Fruit fly (Drosophila melanogaster): ENCODE measurements around the gene Cortactin.

Gene Cortactin

dm6 chr3R:21064000-21064924 lies at the start of gene Cortactin:
Gene Cortactin (minus strand): TSS chr3R:21064471.
- TF ChIP-seq CG17801 (GFP tag; optimal IDR thresholded peaks at IDR 0.05; ENCODE audit: partially characterized antibody): no peak

- TF ChIP-seq CG17801 (GFP tag; optimal IDR thresholded peaks at IDR 0.05; ENCODE audit: partially characterized antibody): peak; percentile 71
Observed at dm6 chr3R:21112742-21113465, 48.6 kb upstream of the Cortactin start.

- peak; percentile 45 for TF ChIP-seq CG17801 (GFP tag; optimal IDR thresholded peaks at IDR 0.05; ENCODE audit: partially characterized antibody)
Observed at dm6 chr3R:21111964-21112740, 47.9 kb upstream of the Cortactin start.

- TF ChIP-seq CG17801 (GFP tag; optimal IDR thresholded peaks at IDR 0.05; ENCODE audit: partially characterized antibody): peak; percentile 76
Observed at dm6 chr3R:21111046-21111480, 46.8 kb upstream of the Cortactin start, which contains the start of gene Rab11. Gene Rab11 (plus strand): TSS chr3R:21111408.

dm6 chr3R:21109712-21110111 lies 45.4 kb upstream of the Cortactin start:
- no peak for TF ChIP-seq CG17801 (GFP tag; optimal IDR thresholded peaks at IDR 0.05; ENCODE audit: partially characterized antibody)

dm6 chr3R:21107907-21108591 lies 43.8 kb upstream of the Cortactin start, which contains the start of the genes Sec15 and rtet:
Gene Sec15 (minus strand): TSS chr3R:21107972.
Gene rtet (plus strand): TSS chr3R:21108446.
- peak; percentile 73 for TF ChIP-seq CG17801 (GFP tag; optimal IDR thresholded peaks at IDR 0.05; ENCODE audit: partially characterized antibody)

- no peak for TF ChIP-seq CG17801 (GFP tag; optimal IDR thresholded peaks at IDR 0.05; ENCODE audit: partially characterized antibody)
Observed at dm6 chr3R:21102477-21102876, 38.2 kb upstream of the Cortactin start.

- peak; percentile 15 for TF ChIP-seq CG17801 (GFP tag; optimal IDR thresholded peaks at IDR 0.05; ENCODE audit: partially characterized antibody)
Observed at dm6 chr3R:21101453-21102214, 37.4 kb upstream of the Cortactin start, which contains the start of the genes CG7044 and Tbc1d22. Gene CG7044 (minus strand): TSS chr3R:21101718. Gene Tbc1d22 (plus strand): TSS chr3R:21102199.

dm6 chr3R:21097631-21098117 lies 33.4 kb upstream of the Cortactin start, which contains the start of gene RhoGAP93B:
Gene RhoGAP93B (minus strand): TSS chr3R:21097827.
- TF ChIP-seq CG17801 (GFP tag; optimal IDR thresholded peaks at IDR 0.05; ENCODE audit: partially characterized antibody): peak; percentile 95

dm6 chr3R:21097160-21097559 lies 32.9 kb upstream of the Cortactin start:
- no peak for TF ChIP-seq CG17801 (GFP tag; optimal IDR thresholded peaks at IDR 0.05; ENCODE audit: partially characterized antibody)

dm6 chr3R:21096532-21097143 lies 32.4 kb upstream of the Cortactin start:
- TF ChIP-seq CG17801 (GFP tag; optimal IDR thresholded peaks at IDR 0.05; ENCODE audit: partially characterized antibody): no peak

dm6 chr3R:21094292-21094691 lies 30.0 kb upstream of the Cortactin start:
- no peak for TF ChIP-seq CG17801 (GFP tag; optimal IDR thresholded peaks at IDR 0.05; ENCODE audit: partially characterized antibody)

- TF ChIP-seq CG17801 (GFP tag; optimal IDR thresholded peaks at IDR 0.05; ENCODE audit: partially characterized antibody): no peak
Observed at dm6 chr3R:21092829-21093228, 28.6 kb upstream of the Cortactin start.
